Fruit fly (Drosophila melanogaster) whole organism, embryonic: Measurements from ENCODE around the gene CG5435.
A peak's percentile ranks its signal among the peaks of the same experiment; 100 is the strongest.

Source experiments
- Adf1 ChIP-seq: fragments of 200-800 bp; sonication (Bioruptor generic); IDR thresholded peaks from 2 replicates; pipeline ENCODE4 v1.3.6; 2022; ENCODE audit warnings: missing biosample characterization, missing genetic modification characterization
- Aef1 ChIP-seq: fragments of 200-800 bp; sonication (Bioruptor generic); IDR thresholded peaks from 3 replicates; pipeline ENCODE4 v1.3.6; 2022; ENCODE audit warnings: missing biosample characterization, missing genetic modification characterization
- BEAF-32 ChIP-seq: fragments of 200-800 bp; sonication (Bioruptor generic); optimal IDR thresholded peaks from 3 replicates; lab custom pipeline; 2017; ENCODE audit warnings: missing biosample characterization, missing genetic modification characterization, mild to moderate bottlenecking, moderate library complexity, missing genetic modification reagents
- CG10431 ChIP-seq: fragments of 200-800 bp; sonication (Bioruptor generic); optimal IDR thresholded peaks from 3 replicates; lab custom pipeline; 2018; ENCODE audit warnings: missing biosample characterization, mild to moderate bottlenecking, missing genetic modification characterization
- CG11093 ChIP-seq: fragments of 200-800 bp; sonication (Bioruptor generic); IDR thresholded peaks from 3 replicates; pipeline ENCODE4 v1.3.6; 2022; ENCODE audit warnings: missing biosample characterization, missing genetic modification characterization
- CG12744 ChIP-seq: fragments of 200-800 bp; sonication (Bioruptor generic); optimal IDR thresholded peaks from 2 replicates; lab custom pipeline; 2016; ENCODE audit warnings: missing biosample characterization, missing genetic modification characterization
- CG13123 ChIP-seq: fragments of 200-800 bp; sonication (Bioruptor generic); optimal IDR thresholded peaks from 2 replicates; lab custom pipeline; 2016; ENCODE audit warnings: missing biosample characterization, missing genetic modification characterization
- CG1647 ChIP-seq: fragments of 200-800 bp; sonication (Bioruptor generic); optimal IDR thresholded peaks from 3 replicates; lab custom pipeline; 2016; ENCODE audit warnings: missing biosample characterization, missing genetic modification characterization
- CG1792 ChIP-seq: fragments of 200-800 bp; sonication (Bioruptor generic); optimal IDR thresholded peaks from 2 replicates; lab custom pipeline; 2016; ENCODE audit warnings: missing biosample characterization, missing genetic modification characterization
- CG1832 ChIP-seq: fragments of 200-800 bp; sonication (Bioruptor generic); optimal IDR thresholded peaks from 2 replicates; lab custom pipeline; 2017; ENCODE audit warnings: missing biosample characterization, mild to moderate bottlenecking, missing genetic modification characterization, inconsistent platforms
- CG18764 ChIP-seq: fragments of 200-800 bp; sonication (Bioruptor generic); optimal IDR thresholded peaks from 3 replicates; lab custom pipeline; 2016; ENCODE audit warnings: missing biosample characterization, missing genetic modification characterization
- CG31441 ChIP-seq: fragments of 200-800 bp; sonication (Bioruptor generic); IDR thresholded peaks from 2 replicates; pipeline ENCODE4 v1.3.6; 2022; ENCODE audit warnings: missing biosample characterization, missing genetic modification characterization
- CG34376 ChIP-seq: fragments of 200-800 bp; sonication (Bioruptor generic); optimal IDR thresholded peaks from 2 replicates; lab custom pipeline; 2018; ENCODE audit warnings: missing biosample characterization, mild to moderate bottlenecking, missing genetic modification characterization
- CG7372 ChIP-seq: fragments of 200-800 bp; sonication (Bioruptor generic); IDR thresholded peaks from 2 replicates; pipeline ENCODE4 v1.3.6; 2022; ENCODE audit warnings: missing biosample characterization, missing genetic modification characterization
- CG7745 ChIP-seq: fragments of 200-800 bp; sonication (Bioruptor generic); optimal IDR thresholded peaks from 2 replicates; lab custom pipeline; 2018; ENCODE audit warnings: missing biosample characterization, mild to moderate bottlenecking, missing genetic modification characterization, moderate library complexity
- CHES-1-like ChIP-seq: fragments of 200-800 bp; sonication (Bioruptor generic); optimal IDR thresholded peaks from 2 replicates; lab custom pipeline; 2016; ENCODE audit warnings: missing biosample characterization, missing genetic modification characterization
- CoRest ChIP-seq: fragments of 200-800 bp; sonication (Bioruptor generic); optimal IDR thresholded peaks from 3 replicates; lab custom pipeline; 2018; ENCODE audit warnings: missing biosample characterization, mild to moderate bottlenecking, missing genetic modification characterization, moderate library complexity
- D19B ChIP-seq: fragments of 200-800 bp; sonication (Bioruptor generic); optimal IDR thresholded peaks from 2 replicates; lab custom pipeline; 2017; ENCODE audit warnings: missing biosample characterization, mild to moderate bottlenecking, missing genetic modification characterization
- Dip2 ChIP-seq: fragments of 200-800 bp; sonication (Bioruptor generic); IDR thresholded peaks from 2 replicates; pipeline ENCODE4 v1.3.6; 2022; ENCODE audit warnings: missing biosample characterization, missing genetic modification characterization
- Doc3 ChIP-seq: fragments of 200-800 bp; sonication (Bioruptor generic); IDR thresholded peaks from 3 replicates; pipeline ENCODE4 v1.3.6; 2022; ENCODE audit warnings: missing biosample characterization, missing genetic modification characterization; ENCODE audit not compliant: partially characterized antibody
- Eip74EF ChIP-seq, 2 experiments: fragments of 200-800 bp in 1 of 2; fragments of >200 bp in 1 of 2; sonication (Bioruptor generic) in 1 of 2; optimal IDR thresholded peaks; 2 replicates each; lab custom pipeline; 2017 to 2019; ENCODE audit warnings: missing biosample characterization in 2 of 2, missing genetic modification characterization in 2 of 2, mild to moderate bottlenecking in 1 of 2, moderate library complexity in 1 of 2
- H15 ChIP-seq: fragments of 200-800 bp; sonication (Bioruptor generic); IDR thresholded peaks from 3 replicates; pipeline ENCODE4 v1.3.6; 2022; ENCODE audit warnings: missing biosample characterization, missing genetic modification characterization
- HHEX ChIP-seq: fragments of 200-800 bp; sonication (Bioruptor generic); optimal IDR thresholded peaks from 3 replicates; lab custom pipeline; 2017; ENCODE audit warnings: missing biosample characterization, mild to moderate bottlenecking, missing genetic modification characterization, missing genetic modification reagents
- Hey ChIP-seq: fragments of 200-800 bp; sonication (Bioruptor generic); optimal IDR thresholded peaks from 3 replicates; lab custom pipeline; 2018; ENCODE audit warnings: missing biosample characterization, mild to moderate bottlenecking, missing genetic modification characterization
- MBD-R2 ChIP-seq: fragments of 200-800 bp; sonication (Bioruptor generic); IDR thresholded peaks from 2 replicates; pipeline ENCODE4 v1.3.6; 2022; ENCODE audit warnings: missing biosample characterization, missing genetic modification characterization
- MTF-1 ChIP-seq: fragments of 200-800 bp; sonication (Bioruptor generic); optimal IDR thresholded peaks from 2 replicates; lab custom pipeline; 2018; ENCODE audit warnings: missing biosample characterization, mild to moderate bottlenecking, missing genetic modification characterization, borderline replicate concordance
- Max ChIP-seq: fragments of 200-800 bp; sonication (Bioruptor generic); optimal IDR thresholded peaks from 2 replicates; lab custom pipeline; 2016; ENCODE audit warnings: missing biosample characterization, mild to moderate bottlenecking, missing genetic modification characterization
- NfI ChIP-seq: fragments of 200-800 bp; sonication (Bioruptor generic); optimal IDR thresholded peaks from 3 replicates; lab custom pipeline; 2018; ENCODE audit warnings: missing biosample characterization, mild to moderate bottlenecking, missing genetic modification characterization, moderate library complexity
- Scr ChIP-seq: fragments of 200-800 bp; sonication (Bioruptor generic); IDR thresholded peaks from 2 replicates; pipeline ENCODE4 v1.3.6; 2022; ENCODE audit warnings: missing biosample characterization, missing genetic modification characterization; ENCODE audit not compliant: partially characterized antibody
- bowl ChIP-seq: fragments of 200-800 bp; sonication (Bioruptor generic); IDR thresholded peaks from 2 replicates; pipeline ENCODE4 v1.3.6; 2022; ENCODE audit warnings: missing biosample characterization, missing genetic modification characterization
- crc ChIP-seq: fragments of 200-800 bp; sonication (Bioruptor generic); optimal IDR thresholded peaks from 2 replicates; lab custom pipeline; 2016; ENCODE audit warnings: missing biosample characterization, missing genetic modification characterization
- emc ChIP-seq: fragments of 200-800 bp; sonication (Bioruptor generic); optimal IDR thresholded peaks from 2 replicates; lab custom pipeline; 2016; ENCODE audit warnings: missing biosample characterization, missing genetic modification characterization
- ems ChIP-seq: fragments of 200-800 bp; sonication (Bioruptor generic); optimal IDR thresholded peaks from 3 replicates; lab custom pipeline; 2016; ENCODE audit warnings: missing biosample characterization, missing genetic modification characterization
- ewg ChIP-seq: fragments of 200-800 bp; sonication (Bioruptor generic); optimal IDR thresholded peaks from 3 replicates; lab custom pipeline; 2017; ENCODE audit warnings: mild to moderate bottlenecking, missing biosample characterization, missing genetic modification reagents, missing genetic modification characterization
- ftz-f1 ChIP-seq: fragments of 200-800 bp; sonication (Bioruptor generic); optimal IDR thresholded peaks from 2 replicates; lab custom pipeline; 2016; ENCODE audit warnings: missing biosample characterization, missing genetic modification characterization
- h ChIP-seq: fragments of >200 bp; optimal IDR thresholded peaks from 2 replicates; lab custom pipeline; 2017
- hb ChIP-seq: fragments of 200-800 bp; sonication (Bioruptor generic); IDR thresholded peaks from 3 replicates; pipeline ENCODE4 v1.3.6; 2022; ENCODE audit warnings: missing biosample characterization, missing genetic modification characterization; ENCODE audit not compliant: partially characterized antibody
- org-1 ChIP-seq: fragments of 200-800 bp; sonication (Bioruptor generic); optimal IDR thresholded peaks from 2 replicates; lab custom pipeline; 2017; ENCODE audit warnings: missing biosample characterization, missing genetic modification characterization
- otp ChIP-seq: fragments of 200-800 bp; sonication (Bioruptor generic); IDR thresholded peaks from 3 replicates; pipeline ENCODE4, ENCODE4 v1.3.6; 2022; ENCODE audit warnings: missing biosample characterization, missing genetic modification characterization
- pan ChIP-seq, 4 experiments: fragments of >200 bp in 3 of 4; fragments of 200-800 bp in 1 of 4; sonication (Bioruptor generic) in 1 of 4; optimal IDR thresholded peaks in 3 of 4; IDR thresholded peaks in 1 of 4; 2 replicates each; pipeline versions ENCODE4 v1.3.6 to Lab custom; 2017 to 2022; ENCODE audit warnings: missing biosample characterization in 2 of 4, missing genetic modification characterization in 2 of 4, mixed read lengths in 1 of 4
- pfk ChIP-seq: fragments of 200-800 bp; sonication (Bioruptor generic); optimal IDR thresholded peaks from 2 replicates; lab custom pipeline; 2018; ENCODE audit warnings: missing biosample characterization, mild to moderate bottlenecking, missing genetic modification characterization, moderate library complexity
- pita ChIP-seq: fragments of 200-800 bp; sonication (Bioruptor generic); optimal IDR thresholded peaks from 2 replicates; lab custom pipeline; 2017; ENCODE audit warnings: missing biosample characterization, mild to moderate bottlenecking, missing genetic modification characterization
- sim ChIP-seq: fragments of 200-800 bp; sonication (Bioruptor generic); IDR thresholded peaks from 2 replicates; pipeline ENCODE4 v1.3.6; 2022; ENCODE audit warnings: missing biosample characterization, missing genetic modification characterization
- sr ChIP-seq: fragments of 200-800 bp; sonication (Bioruptor generic); IDR thresholded peaks from 3 replicates; pipeline ENCODE4 v1.3.6; 2022; ENCODE audit warnings: missing biosample characterization, missing genetic modification characterization
- tll ChIP-seq, 2 experiments: fragments of 200-800 bp in 1 of 2; fragments of >200 bp in 1 of 2; sonication (Bioruptor generic) in 1 of 2; optimal IDR thresholded peaks; 2 replicates each; lab custom pipeline; 2017 to 2019; ENCODE audit warnings: missing biosample characterization in 2 of 2, missing genetic modification characterization in 2 of 2, mild to moderate bottlenecking in 1 of 2, moderate library complexity in 1 of 2
- trem ChIP-seq: fragments of 200-800 bp; optimal IDR thresholded peaks from 3 replicates; lab custom pipeline; 2019; ENCODE audit warnings: missing biosample characterization, mild to moderate bottlenecking, missing genetic modification characterization, moderate library complexity
- vnd ChIP-seq: fragments of 200-800 bp; sonication (Bioruptor generic); IDR thresholded peaks from 3 replicates; pipeline ENCODE4 v1.3.6; 2022; ENCODE audit warnings: missing biosample characterization, missing genetic modification characterization; ENCODE audit not compliant: partially characterized antibody

CG5435 gene

dm6 chr2L:12460767-12461739 is 30.4 kb upstream of the CG5435 start (continued):
- TF ChIP-seq CG18764 (GFP tag; lab: Kevin White, UChicago) (peak; percentile 14), CHES-1-like (GFP tag; lab: Kevin White, UChicago) (no peak), trem (tag; lab: Kevin White, UChicago) (peak; percentile 9), D19B (GFP tag; lab: Kevin White, UChicago) (peak; percentile 12), CG31441 (GFP tag; lab: Robert Waterston, UW) (peak; percentile 39; the same call in 1 of the 2 replicates), org-1 (GFP tag; lab: Kevin White, UChicago) (peak; percentile 67), crc (no peak), hb (GFP tag; lab: Robert Waterston, UW) (no peak), Max (GFP tag; lab: Kevin White, UChicago) (peak; percentile 75), CG1647 (GFP tag; lab: Kevin White, UChicago) (no peak), vnd (no peak), ewg (GFP tag; lab: Kevin White, UChicago) (peak; percentile 86), H15 (no peak), CG34376 (GFP tag; lab: Kevin White, UChicago) (peak; percentile 94), BEAF-32 (GFP tag; lab: Kevin White, UChicago) (no peak), ems (no peak), emc (GFP tag; lab: Kevin White, UChicago) (no peak), Hey (peak; percentile 73), Adf1 (GFP tag; lab: Robert Waterston, UW) (peak; percentile 35; the same call in 1 of the 2 replicates), MTF-1 (GFP tag; lab: Kevin White, UChicago) (peak; percentile 69), Eip74EF (GFP tag; optimal IDR thresholded peaks at IDR 0.05; lab: Kevin White, UChicago) (peak in 1 of 2 experiments; percentile 59), pan (optimal IDR thresholded peaks at IDR 0.05; lab: Kevin White, UChicago) (no peak), pan (GFP tag; optimal IDR thresholded peaks at IDR 0.05 in 1 of 2, IDR thresholded peaks at IDR 0.05 in 1 of 2) (peak in 1 of 2 experiments; percentile 49), otp (peak; percentile 69; the same call in 1 of the 3 replicates), NfI (GFP tag; lab: Kevin White, UChicago) (peak; percentile 47), Dip2 (GFP tag; lab: Robert Waterston, UW) (no peak), CG7745 (peak; percentile 15), pfk (GFP tag; lab: Kevin White, UChicago) (peak; percentile 73), Scr (GFP tag; lab: Robert Waterston, UW) (peak; percentile 27; the same call in 1 of the 2 replicates), h (lab: Kevin White, UChicago) (no peak), CG13123 (GFP tag; lab: Kevin White, UChicago) (peak; percentile 31), HHEX (GFP tag; lab: Kevin White, UChicago) (peak; percentile 75), CG7372 (GFP tag; lab: Robert Waterston, UW) (no peak), Aef1 (no peak), ftz-f1 (GFP tag; lab: Kevin White, UChicago) (no peak), sim (GFP tag; lab: Robert Waterston, UW) (no peak), Doc3 (GFP tag; lab: Robert Waterston, UW) (no peak), CG10431 (GFP tag; lab: Kevin White, UChicago) (peak; percentile 61), CG1792 (no peak), MBD-R2 (no peak), pita (GFP tag; lab: Kevin White, UChicago) (no peak), CoRest (tag; lab: Kevin White, UChicago) (peak; percentile 28), sr (GFP tag; lab: Robert Waterston, UW) (peak; percentile 18; the same call in 2 of the 3 replicates), CG12744 (GFP tag; lab: Kevin White, UChicago) (peak; percentile 52), tll (GFP tag; optimal IDR thresholded peaks at IDR 0.05; lab: Kevin White, UChicago) (peak in 1 of 2 experiments; percentile 67), bowl (peak; percentile 64; the same call in 1 of the 2 replicates), CG1832 (GFP tag; lab: Kevin White, UChicago) (no peak), CG11093 (GFP tag; lab: Robert Waterston, UW) (no peak)
